Worm (Caenorhabditis elegans) whole organism, L2 larva: ENCODE results near the gene hpo-28.

Experiments used
- C34F6.9 ChIP-seq: fragments of 150-350 bp; optimal IDR thresholded peaks from 2 replicates; lab custom pipeline; 2014; ENCODE audit warnings: missing biosample characterization, missing genetic modification characterization
- F13H6.1 ChIP-seq: sonication (generic microtip); optimal IDR thresholded peaks from 2 replicates; lab custom pipeline; 2016; ENCODE audit warnings: missing genetic modification characterization, missing compliant biosample characterization
- Y55F3AM.14 ChIP-seq: fragments of 200-800 bp; sonication (Bioruptor generic); optimal IDR thresholded peaks from 2 replicates; lab custom pipeline; 2018; ENCODE audit warnings: mild to moderate bottlenecking, missing genetic modification characterization, missing compliant biosample characterization
- ZK546.5 ChIP-seq: sonication (generic microtip); optimal IDR thresholded peaks from 2 replicates; lab custom pipeline; 2017; ENCODE audit warnings: missing biosample characterization, missing genetic modification characterization
- alr-1 ChIP-seq: fragments of 150-350 bp; optimal IDR thresholded peaks from 2 replicates; lab custom pipeline; 2014; ENCODE audit warnings: missing biosample characterization, missing genetic modification characterization
- aly-2 ChIP-seq: fragments of 150-350 bp; optimal IDR thresholded peaks from 2 replicates; lab custom pipeline; 2014; ENCODE audit warnings: missing biosample characterization, missing genetic modification characterization
- ama-1 ChIP-seq: fragments of 150-350 bp; optimal IDR thresholded peaks from 2 replicates; lab custom pipeline; 2018; ENCODE audit warnings: inconsistent platforms
- crh-2 ChIP-seq: sonication (generic microtip); optimal IDR thresholded peaks from 2 replicates; lab custom pipeline; 2017; ENCODE audit warnings: missing biosample characterization, missing genetic modification characterization
- egl-27 ChIP-seq: sonication (generic microtip); optimal IDR thresholded peaks from 3 replicates; lab custom pipeline; 2017; ENCODE audit warnings: missing biosample characterization, missing genetic modification reagents, missing genetic modification characterization
- elt-1 ChIP-seq: fragments of 150-350 bp; optimal IDR thresholded peaks from 2 replicates; lab custom pipeline; 2014; ENCODE audit warnings: missing biosample characterization, missing genetic modification characterization
- fos-1 ChIP-seq: fragments of 150-350 bp; optimal IDR thresholded peaks from 2 replicates; lab custom pipeline; 2014; ENCODE audit warnings: missing biosample characterization, missing genetic modification characterization
- lin-11 ChIP-seq: fragments of 150-350 bp; sonication (generic microtip); optimal IDR thresholded peaks from 2 replicates; lab custom pipeline; 2014; ENCODE audit warnings: missing biosample characterization, missing genetic modification characterization, inconsistent platforms, mixed read lengths
- lin-13 ChIP-seq: fragments of 150-350 bp; optimal IDR thresholded peaks from 2 replicates; lab custom pipeline; 2014; ENCODE audit warnings: missing biosample characterization, missing genetic modification reagents, missing genetic modification characterization
- lin-39 ChIP-seq: fragments of 150-350 bp; optimal IDR thresholded peaks from 2 replicates; lab custom pipeline; 2014; ENCODE audit warnings: missing biosample characterization, missing genetic modification reagents, missing genetic modification characterization
- lsy-2 ChIP-seq, 2 experiments: fragments of 150-350 bp in 1 of 2; sonication (generic microtip) in 1 of 2; optimal IDR thresholded peaks; 2 replicates each; lab custom pipeline; 2014 to 2017; ENCODE audit warnings: missing biosample characterization in 2 of 2, missing genetic modification characterization in 2 of 2
- mab-5 ChIP-seq: fragments of 150-350 bp; optimal IDR thresholded peaks from 2 replicates; lab custom pipeline; 2014; ENCODE audit warnings: missing biosample characterization, missing genetic modification characterization
- mbf-1 ChIP-seq: sonication (generic microtip); optimal IDR thresholded peaks from 2 replicates; lab custom pipeline; 2017; ENCODE audit warnings: missing biosample characterization, missing genetic modification characterization
- mdl-1 ChIP-seq, 2 experiments: fragments of 150-350 bp in 1 of 2; sonication (generic microtip) in 1 of 2; optimal IDR thresholded peaks; 2 replicates each; lab custom pipeline; 2017; ENCODE audit warnings: missing biosample characterization in 2 of 2, missing genetic modification characterization in 2 of 2
- nhr-11 ChIP-seq: fragments of 150-350 bp; optimal IDR thresholded peaks from 2 replicates; lab custom pipeline; 2014; ENCODE audit warnings: missing biosample characterization, missing genetic modification characterization
- nhr-129 ChIP-seq: fragments of 150-350 bp; optimal IDR thresholded peaks from 2 replicates; lab custom pipeline; 2014; ENCODE audit warnings: missing biosample characterization, missing genetic modification characterization
- nhr-21 ChIP-seq: fragments of 150-350 bp; optimal IDR thresholded peaks from 2 replicates; lab custom pipeline; 2014; ENCODE audit warnings: missing biosample characterization, missing genetic modification characterization
- nhr-23 ChIP-seq: fragments of 150-350 bp; optimal IDR thresholded peaks from 2 replicates; lab custom pipeline; 2014; ENCODE audit warnings: missing biosample characterization, missing genetic modification reagents, missing genetic modification characterization
- nhr-25 ChIP-seq: fragments of 150-350 bp; sonication (generic microtip); optimal IDR thresholded peaks from 3 replicates; lab custom pipeline; 2014; ENCODE audit warnings: missing biosample characterization, missing genetic modification characterization
- nhr-77 ChIP-seq: fragments of 150-350 bp; optimal IDR thresholded peaks from 2 replicates; lab custom pipeline; 2014; ENCODE audit warnings: missing biosample characterization, missing genetic modification characterization
- peb-1 ChIP-seq: fragments of 150-350 bp; optimal IDR thresholded peaks from 2 replicates; lab custom pipeline; 2014; ENCODE audit warnings: missing biosample characterization, missing genetic modification characterization
- sma-9 ChIP-seq, 2 experiments: fragments of 150-350 bp in 1 of 2; sonication (generic microtip) in 1 of 2; optimal IDR thresholded peaks; 2 replicates each; lab custom pipeline; 2014 to 2016; ENCODE audit warnings: missing genetic modification characterization in 2 of 2, mild to moderate bottlenecking in 1 of 2, missing biosample characterization in 1 of 2, missing compliant biosample characterization in 1 of 2, missing genetic modification reagents in 1 of 2, moderate library complexity in 1 of 2
- snpc-4 ChIP-seq: fragments of 150-350 bp; optimal IDR thresholded peaks from 2 replicates; lab custom pipeline; 2014; ENCODE audit warnings: missing biosample characterization, missing genetic modification characterization
- unc-39 ChIP-seq: fragments of 150-350 bp; optimal IDR thresholded peaks from 2 replicates; lab custom pipeline; 2014; ENCODE audit warnings: missing biosample characterization, missing genetic modification characterization
- unc-55 ChIP-seq: fragments of 150-350 bp; sonication (generic microtip); optimal IDR thresholded peaks from 3 replicates; lab custom pipeline; 2014; ENCODE audit warnings: missing biosample characterization, missing genetic modification reagents, missing genetic modification characterization
- unc-62 ChIP-seq: fragments of 150-350 bp; optimal IDR thresholded peaks from 2 replicates; lab custom pipeline; 2014; ENCODE audit warnings: missing biosample characterization, missing genetic modification reagents, missing genetic modification characterization
- zag-1 ChIP-seq: fragments of 150-350 bp; optimal IDR thresholded peaks from 2 replicates; lab custom pipeline; 2014; ENCODE audit warnings: missing biosample characterization, missing genetic modification characterization
- ztf-1 ChIP-seq: fragments of 200-800 bp; sonication (Bioruptor generic); conservative IDR thresholded peaks from 2 replicates; pipeline ENCODE4 v1.3.6; 2022; ENCODE audit warnings: missing genetic modification characterization, missing compliant biosample characterization

Gene hpo-28

ce11 chrIII:5705228-5705888 is 3.8 kb downstream of the hpo-28 start, which contains the start of gene swp-1:
Gene swp-1 (minus strand): TSS chrIII:5705525.
- TF ChIP-seq egl-27: no peak
- TF ChIP-seq ZK546.5 (tag; lab: Kevin White, UChicago): no peak
- no peak for TF ChIP-seq peb-1
- no peak for TF ChIP-seq elt-1 (tag; lab: Kevin White, UChicago)
- no peak for TF ChIP-seq nhr-11 (tag; lab: Kevin White, UChicago)
- no peak for TF ChIP-seq ztf-1 (GFP tag; lab: Robert Waterston, UW)
- TF ChIP-seq lin-13: no peak
- TF ChIP-seq mdl-1 (tag; optimal IDR thresholded peaks at IDR 0.05; lab: Kevin White, UChicago): no peak
- no peak for TF ChIP-seq nhr-77 (tag; lab: Kevin White, UChicago)
- no peak for TF ChIP-seq mab-5
- no peak for TF ChIP-seq alr-1 (tag; lab: Kevin White, UChicago)
- no peak for TF ChIP-seq ama-1 (lab: Kevin White, UChicago)
- TF ChIP-seq nhr-21 (tag; lab: Kevin White, UChicago): no peak
- no peak for TF ChIP-seq nhr-129 (tag; lab: Kevin White, UChicago)
- TF ChIP-seq, all 48 proteins: peak for 0

- TF ChIP-seq lin-11 (no peak), unc-39 (tag; lab: Kevin White, UChicago) (no peak), unc-62 (no peak), nhr-77 (tag; lab: Kevin White, UChicago) (no peak), fos-1 (tag; lab: Kevin White, UChicago) (no peak), mbf-1 (tag; lab: Kevin White, UChicago) (no peak), C34F6.9 (tag; lab: Kevin White, UChicago) (no peak), mdl-1 (tag; optimal IDR thresholded peaks at IDR 0.05; lab: Kevin White, UChicago) (no peak), crh-2 (tag; lab: Kevin White, UChicago) (no peak), aly-2 (tag; lab: Kevin White, UChicago) (no peak), F13H6.1 (tag; lab: Kevin White, UChicago) (no peak), snpc-4 (tag; lab: Kevin White, UChicago) (no peak), ztf-1 (GFP tag; lab: Robert Waterston, UW) (no peak), sma-9 (GFP tag; optimal IDR thresholded peaks at IDR 0.05; lab: Kevin White, UChicago) (no peak), sma-9 (tag; optimal IDR thresholded peaks at IDR 0.05; lab: Kevin White, UChicago) (no peak), Y55F3AM.14 (GFP tag; lab: Kevin White, UChicago) (no peak)
These were observed 7.6 kb downstream of the hpo-28 start for ce11 chrIII:5701491-5701890.

- TF ChIP-seq nhr-23 (tag; lab: Kevin White, UChicago) (no peak), C34F6.9 (tag; lab: Kevin White, UChicago) (peak; percentile 56), lsy-2 (tag; optimal IDR thresholded peaks at IDR 0.05; lab: Kevin White, UChicago) (peak; percentile 1 to 65), unc-55 (peak; percentile 61), crh-2 (tag; lab: Kevin White, UChicago) (peak; percentile 53), lin-39 (tag; lab: Kevin White, UChicago) (no peak), zag-1 (no peak), nhr-129 (tag; lab: Kevin White, UChicago) (peak; percentile 52), mdl-1 (tag; optimal IDR thresholded peaks at IDR 0.05; lab: Kevin White, UChicago) (no peak), unc-62 (no peak), fos-1 (tag; lab: Kevin White, UChicago) (peak; percentile 24), lin-13 (peak; percentile 50), snpc-4 (tag; lab: Kevin White, UChicago) (peak; percentile 34), unc-39 (tag; lab: Kevin White, UChicago) (no peak), sma-9 (GFP tag; optimal IDR thresholded peaks at IDR 0.05; lab: Kevin White, UChicago) (no peak), sma-9 (tag; optimal IDR thresholded peaks at IDR 0.05; lab: Kevin White, UChicago) (no peak), lin-11 (no peak)
- TF ChIP-seq, all 48 proteins: peak for 8
These were observed 11.0 kb downstream of the hpo-28 start, which contains the start of the genes lgg-3 and rgs-5 for ce11 chrIII:5697963-5698730. Gene lgg-3 (minus strand): TSS chrIII:5698013. Gene rgs-5 (plus strand): TSS chrIII:5698555.

- TF ChIP-seq nhr-23 (tag; lab: Kevin White, UChicago) (no peak), nhr-25 (tag; lab: Kevin White, UChicago) (no peak)
These were observed 11.9 kb downstream of the hpo-28 start, which contains the start of gene B0336.7 for ce11 chrIII:5697266-5697665. Gene B0336.7 (minus strand): TSS chrIII:5697366.
